Fruit fly (Drosophila melanogaster) whole organism, embryonic: ENCODE measurements around the gene CG13670.

Experiments used
- Adf1 ChIP-seq: fragments of 200-800 bp; sonication (Bioruptor generic); IDR thresholded peaks from 2 replicates; pipeline ENCODE4 v1.3.6; 2022; ENCODE audit warnings: missing biosample characterization, missing genetic modification characterization
- Asciz ChIP-seq: fragments of 200-800 bp; sonication (Bioruptor generic); optimal IDR thresholded peaks from 2 replicates; lab custom pipeline; 2017; ENCODE audit warnings: missing biosample characterization, mild to moderate bottlenecking, missing genetic modification characterization, missing genetic modification reagents
- Bgb ChIP-seq: fragments of 200-800 bp; sonication (Bioruptor generic); IDR thresholded peaks from 2 replicates; pipeline ENCODE4 v1.3.6; 2022; ENCODE audit warnings: missing biosample characterization, missing genetic modification characterization; ENCODE audit not compliant: partially characterized antibody
- BtbVII ChIP-seq: fragments of 200-800 bp; sonication (Bioruptor generic); optimal IDR thresholded peaks from 3 replicates; lab custom pipeline; 2017; ENCODE audit warnings: missing biosample characterization, mild to moderate bottlenecking, missing genetic modification characterization
- CG10209 ChIP-seq: fragments of 200-800 bp; sonication (Bioruptor generic); optimal IDR thresholded peaks from 3 replicates; lab custom pipeline; 2017; ENCODE audit warnings: missing biosample characterization, mild to moderate bottlenecking, missing genetic modification characterization, missing genetic modification reagents
- CG1024 ChIP-seq: fragments of 200-800 bp; sonication (Bioruptor generic); IDR thresholded peaks from 2 replicates; pipeline ENCODE4 v1.3.6; 2022; ENCODE audit warnings: missing biosample characterization, missing genetic modification characterization
- CG10959 ChIP-seq: fragments of 200-800 bp; sonication (Bioruptor generic); IDR thresholded peaks from 2 replicates; pipeline ENCODE4 v1.3.6; 2022; ENCODE audit warnings: missing biosample characterization, missing genetic modification characterization
- CG11456 ChIP-seq: fragments of 200-800 bp; sonication (Bioruptor generic); IDR thresholded peaks from 3 replicates; pipeline ENCODE4 v1.3.6; 2022; ENCODE audit warnings: missing biosample characterization, missing genetic modification characterization
- CG11504 ChIP-seq: fragments of 200-800 bp; sonication (Bioruptor generic); optimal IDR thresholded peaks from 3 replicates; lab custom pipeline; 2019; ENCODE audit warnings: missing biosample characterization, mild to moderate bottlenecking, missing genetic modification characterization, moderate library complexity
- CG12104 ChIP-seq: fragments of 200-800 bp; sonication (Bioruptor generic); optimal IDR thresholded peaks from 3 replicates; lab custom pipeline; 2016; ENCODE audit warnings: missing biosample characterization, missing genetic modification characterization
- CG15073 ChIP-seq: fragments of 200-800 bp; sonication (Bioruptor generic); optimal IDR thresholded peaks from 2 replicates; lab custom pipeline; 2016; ENCODE audit warnings: missing biosample characterization, missing genetic modification characterization
- CG15479 ChIP-seq: fragments of 200-800 bp; sonication (Bioruptor generic); optimal IDR thresholded peaks from 3 replicates; lab custom pipeline; 2019; ENCODE audit warnings: missing biosample characterization, mild to moderate bottlenecking, missing genetic modification characterization, moderate library complexity
- CG15514 ChIP-seq: fragments of 200-800 bp; sonication (Bioruptor generic); optimal IDR thresholded peaks from 3 replicates; lab custom pipeline; 2017; ENCODE audit warnings: missing biosample characterization, missing genetic modification characterization, mild to moderate bottlenecking, moderate library complexity, missing genetic modification reagents
- CG17612 ChIP-seq: fragments of 200-800 bp; sonication (Bioruptor generic); IDR thresholded peaks from 2 replicates; pipeline ENCODE4 v1.3.6; 2022; ENCODE audit warnings: missing biosample characterization, missing genetic modification characterization
- CG1792 ChIP-seq: fragments of 200-800 bp; sonication (Bioruptor generic); optimal IDR thresholded peaks from 2 replicates; lab custom pipeline; 2016; ENCODE audit warnings: missing biosample characterization, missing genetic modification characterization
- CG18599 ChIP-seq: fragments of 200-800 bp; sonication (Bioruptor generic); optimal IDR thresholded peaks from 3 replicates; lab custom pipeline; 2017; ENCODE audit warnings: missing biosample characterization, missing genetic modification characterization, mild to moderate bottlenecking, moderate library complexity, missing genetic modification reagents
- CG30020 ChIP-seq: fragments of 200-800 bp; optimal IDR thresholded peaks from 2 replicates; lab custom pipeline; 2019; ENCODE audit warnings: missing biosample characterization, mild to moderate bottlenecking, missing genetic modification characterization, moderate library complexity
- CG33557 ChIP-seq: fragments of 200-800 bp; sonication (Bioruptor generic); optimal IDR thresholded peaks from 2 replicates; lab custom pipeline; 2019; ENCODE audit warnings: missing biosample characterization, mild to moderate bottlenecking, missing genetic modification characterization, moderate library complexity
- CG3995 ChIP-seq: fragments of 200-800 bp; sonication (Bioruptor generic); optimal IDR thresholded peaks from 3 replicates; lab custom pipeline; 2016; ENCODE audit warnings: missing biosample characterization, missing genetic modification characterization
- CG42726 ChIP-seq: fragments of 200-800 bp; sonication (Bioruptor generic); IDR thresholded peaks from 2 replicates; pipeline ENCODE4 v1.3.6; 2022; ENCODE audit warnings: missing biosample characterization, missing genetic modification characterization; ENCODE audit not compliant: partially characterized antibody
- Ets97D ChIP-seq: fragments of 200-800 bp; sonication (Bioruptor generic); optimal IDR thresholded peaks from 3 replicates; lab custom pipeline; 2016; ENCODE audit warnings: missing biosample characterization, missing genetic modification characterization
- Mes4 ChIP-seq: fragments of 200-800 bp; sonication (Bioruptor generic); optimal IDR thresholded peaks from 2 replicates; lab custom pipeline; 2016; ENCODE audit warnings: missing biosample characterization, missing genetic modification characterization
- NK7.1 ChIP-seq: fragments of 200-800 bp; sonication (Bioruptor generic); optimal IDR thresholded peaks from 3 replicates; lab custom pipeline; 2016; ENCODE audit warnings: missing biosample characterization, missing genetic modification characterization
- Rx ChIP-seq: fragments of 200-800 bp; sonication (Bioruptor generic); IDR thresholded peaks from 2 replicates; pipeline ENCODE4 v1.3.6; 2022; ENCODE audit warnings: missing biosample characterization, missing genetic modification characterization
- Taf1 ChIP-seq: fragments of 200-800 bp; sonication (Bioruptor generic); IDR thresholded peaks from 2 replicates; pipeline ENCODE4 v1.3.6; 2022; ENCODE audit warnings: missing biosample characterization, missing genetic modification characterization
- abd-A ChIP-seq: fragments of 200-800 bp; sonication (Bioruptor generic); optimal IDR thresholded peaks from 3 replicates; lab custom pipeline; 2019; ENCODE audit warnings: missing biosample characterization, mild to moderate bottlenecking, missing genetic modification characterization, moderate library complexity
- bbx ChIP-seq: fragments of 200-800 bp; sonication (Bioruptor generic); IDR thresholded peaks from 2 replicates; pipeline ENCODE4 v1.3.6; 2022; ENCODE audit warnings: missing biosample characterization, missing genetic modification characterization; ENCODE audit not compliant: partially characterized antibody
- cad ChIP-seq: fragments of >200 bp; optimal IDR thresholded peaks from 2 replicates; lab custom pipeline; 2017; ENCODE audit warnings: missing biosample characterization, missing genetic modification characterization
- chm ChIP-seq: fragments of 200-800 bp; sonication (Bioruptor generic); IDR thresholded peaks from 2 replicates; pipeline ENCODE4 v1.3.6; 2022; ENCODE audit warnings: missing biosample characterization, missing genetic modification characterization
- croc ChIP-seq: fragments of 200-800 bp; sonication (Bioruptor generic); conservative IDR thresholded peaks from 3 replicates; pipeline ENCODE4 v1.3.6; 2022; ENCODE audit warnings: missing biosample characterization, missing genetic modification characterization
- dpn ChIP-seq, 2 experiments: fragments of 200-800 bp; sonication (Bioruptor generic); optimal IDR thresholded peaks; 3 replicates each; lab custom pipeline; 2016; ENCODE audit warnings: missing biosample characterization in 2 of 2, missing genetic modification characterization in 2 of 2
- ems ChIP-seq: fragments of 200-800 bp; sonication (Bioruptor generic); optimal IDR thresholded peaks from 3 replicates; lab custom pipeline; 2016; ENCODE audit warnings: missing biosample characterization, missing genetic modification characterization
- fd3F ChIP-seq: fragments of 200-800 bp; sonication (Bioruptor generic); optimal IDR thresholded peaks from 2 replicates; lab custom pipeline; 2018; ENCODE audit warnings: missing biosample characterization, mild to moderate bottlenecking, missing genetic modification characterization, moderate library complexity
- fru ChIP-seq: fragments of >200 bp; optimal IDR thresholded peaks from 2 replicates; lab custom pipeline; 2017
- lilli ChIP-seq: fragments of 200-800 bp; sonication (Bioruptor generic); optimal IDR thresholded peaks from 3 replicates; lab custom pipeline; 2016; ENCODE audit warnings: missing biosample characterization, missing genetic modification characterization
- nerfin-1 ChIP-seq: fragments of 200-800 bp; sonication (Bioruptor generic); optimal IDR thresholded peaks from 3 replicates; lab custom pipeline; 2019; ENCODE audit warnings: missing biosample characterization, mild to moderate bottlenecking, missing genetic modification characterization, moderate library complexity
- oc ChIP-seq: fragments of 200-800 bp; sonication (Bioruptor generic); optimal IDR thresholded peaks from 2 replicates; lab custom pipeline; 2018; ENCODE audit warnings: missing biosample characterization, mild to moderate bottlenecking, missing genetic modification characterization, moderate library complexity
- prd ChIP-seq, 3 experiments: fragments of >200 bp in 2 of 3; fragments of 200-800 bp in 1 of 3; sonication (Bioruptor generic) in 1 of 3; optimal IDR thresholded peaks in 2 of 3; IDR thresholded peaks in 1 of 3; 2 replicates in 2 of 3; 3 replicates in 1 of 3; pipeline versions ENCODE4 v1.3.6 to Lab custom; 2017 to 2022; ENCODE audit warnings: missing biosample characterization in 1 of 3, missing genetic modification characterization in 1 of 3
- pros ChIP-seq: fragments of 200-800 bp; sonication (Bioruptor generic); optimal IDR thresholded peaks from 3 replicates; lab custom pipeline; 2019; ENCODE audit warnings: missing biosample characterization, mild to moderate bottlenecking, missing genetic modification characterization, moderate library complexity
- pzg ChIP-seq: fragments of 200-800 bp; sonication (Bioruptor generic); optimal IDR thresholded peaks from 3 replicates; lab custom pipeline; 2018; ENCODE audit warnings: missing biosample characterization, mild to moderate bottlenecking, missing genetic modification characterization, moderate library complexity
- rib ChIP-seq: fragments of 200-800 bp; sonication (Bioruptor generic); IDR thresholded peaks from 2 replicates; pipeline ENCODE4 v1.3.6; 2022; ENCODE audit warnings: missing biosample characterization, missing genetic modification characterization
- ro ChIP-seq: fragments of 200-800 bp; sonication (Bioruptor generic); IDR thresholded peaks from 2 replicates; pipeline ENCODE4 v1.3.6; 2022; ENCODE audit warnings: missing biosample characterization, missing genetic modification characterization
- salm ChIP-seq: fragments of 200-800 bp; sonication (Bioruptor generic); optimal IDR thresholded peaks from 2 replicates; lab custom pipeline; 2018; ENCODE audit warnings: missing biosample characterization, mild to moderate bottlenecking, missing genetic modification characterization
- seq ChIP-seq: fragments of 200-800 bp; sonication (Bioruptor generic); IDR thresholded peaks from 2 replicates; pipeline ENCODE4 v1.3.6; 2022; ENCODE audit warnings: missing biosample characterization, missing genetic modification characterization
- tio ChIP-seq: fragments of 200-800 bp; sonication (Bioruptor generic); optimal IDR thresholded peaks from 2 replicates; lab custom pipeline; 2017; ENCODE audit warnings: missing biosample characterization, missing genetic modification characterization, inconsistent platforms
- twi ChIP-seq: fragments of 200-800 bp; optimal IDR thresholded peaks from 2 replicates; lab custom pipeline; 2019; ENCODE audit warnings: missing biosample characterization, mild to moderate bottlenecking, missing genetic modification characterization, moderate library complexity
- unpg ChIP-seq: fragments of 200-800 bp; sonication (Bioruptor generic); optimal IDR thresholded peaks from 3 replicates; lab custom pipeline; 2018; ENCODE audit warnings: missing biosample characterization, mild to moderate bottlenecking, missing genetic modification characterization, moderate library complexity
- vnd ChIP-seq: fragments of 200-800 bp; sonication (Bioruptor generic); IDR thresholded peaks from 3 replicates; pipeline ENCODE4 v1.3.6; 2022; ENCODE audit warnings: missing biosample characterization, missing genetic modification characterization; ENCODE audit not compliant: partially characterized antibody
- wdn ChIP-seq: fragments of 200-800 bp; sonication (Bioruptor generic); IDR thresholded peaks from 2 replicates; pipeline ENCODE4 v1.3.6; 2022; ENCODE audit warnings: missing biosample characterization, missing genetic modification characterization
- zfh2 ChIP-seq: fragments of 200-800 bp; sonication (Bioruptor generic); optimal IDR thresholded peaks from 2 replicates; lab custom pipeline; 2016; ENCODE audit warnings: missing biosample characterization, missing genetic modification characterization

CG13670 gene

DNA sequence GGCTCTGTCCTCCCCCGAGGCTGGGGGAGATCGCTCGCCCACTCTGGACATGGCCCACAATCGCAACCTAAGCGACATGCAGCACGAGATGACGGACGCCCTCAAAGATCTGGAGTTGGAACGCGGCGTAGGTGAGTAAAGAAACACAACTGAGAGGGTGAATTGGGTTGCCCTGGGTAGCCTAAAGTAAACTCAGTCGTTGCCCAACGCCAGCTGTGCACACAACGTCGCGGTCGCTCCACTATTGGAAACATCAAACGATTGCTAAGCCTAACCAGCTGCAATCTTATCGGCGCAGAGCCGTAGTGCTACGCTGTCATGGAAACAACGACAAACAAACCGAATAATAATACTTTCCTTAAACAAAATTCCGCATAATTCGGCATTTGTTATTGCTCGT lies 26.8 kb downstream of the CG13670 start (continued):
- TF ChIP-seq zfh2 (GFP tag; lab: Kevin White, UChicago) (no peak), Adf1 (GFP tag; lab: Robert Waterston, UW) (peak; percentile 9; the same call in 1 of the 2 replicates), CG30020 (tag; lab: Kevin White, UChicago) (no peak), prd (optimal IDR thresholded peaks at IDR 0.05; lab: Kevin White, UChicago) (no peak), prd (GFP tag; IDR thresholded peaks at IDR 0.05; lab: Robert Waterston, UW) (no peak), CG33557 (no peak), CG15479 (GFP tag; lab: Kevin White, UChicago) (no peak), fru (lab: Kevin White, UChicago) (no peak), croc (no peak), pros (GFP tag; lab: Kevin White, UChicago) (no peak), lilli (GFP tag; lab: Kevin White, UChicago) (no peak), chm (peak; percentile 55), CG15073 (GFP tag; lab: Kevin White, UChicago) (no peak), vnd (GFP tag; lab: Robert Waterston, UW) (no peak), BtbVII (GFP tag; lab: Kevin White, UChicago) (no peak), nerfin-1 (no peak), NK7.1 (GFP tag; lab: Kevin White, UChicago) (no peak), ro (GFP tag; lab: Robert Waterston, UW) (no peak), Rx (GFP tag; lab: Robert Waterston, UW) (no peak), CG3995 (GFP tag; lab: Kevin White, UChicago) (no peak), Bgb (GFP tag; lab: Robert Waterston, UW) (no peak), Taf1 (GFP tag; lab: Robert Waterston, UW) (no peak), Mes4 (no peak), rib (GFP tag; lab: Robert Waterston, UW) (no peak), abd-A (tag; lab: Kevin White, UChicago) (no peak), wdn (GFP tag; lab: Robert Waterston, UW) (no peak), CG42726 (no peak), unpg (GFP tag; lab: Kevin White, UChicago) (no peak), oc (tag; lab: Kevin White, UChicago) (peak; percentile 23), CG17612 (GFP tag; lab: Robert Waterston, UW) (no peak), salm (tag; lab: Kevin White, UChicago) (no peak), CG10209 (GFP tag; lab: Kevin White, UChicago) (peak; percentile 50), tio (GFP tag; lab: Kevin White, UChicago) (no peak), CG12104 (no peak), CG15514 (GFP tag; lab: Kevin White, UChicago) (peak; percentile 64), twi (tag; lab: Kevin White, UChicago) (no peak), ems (GFP tag; lab: Kevin White, UChicago) (no peak), CG1792 (GFP tag; lab: Kevin White, UChicago) (no peak), CG11456 (GFP tag; lab: Robert Waterston, UW) (no peak), cad (no peak), Asciz (no peak), fd3F (GFP tag; lab: Kevin White, UChicago) (peak; percentile 17), bbx (GFP tag; lab: Robert Waterston, UW) (no peak), pzg (GFP tag; lab: Kevin White, UChicago) (no peak), CG1024 (GFP tag; lab: Robert Waterston, UW) (peak; percentile 39; the same call in 1 of the 2 replicates), CG18599 (GFP tag; lab: Kevin White, UChicago) (peak; percentile 51), CG11504 (tag; lab: Kevin White, UChicago) (no peak), CG10959 (GFP tag; lab: Robert Waterston, UW) (no peak), Ets97D (no peak), seq (GFP tag; lab: Robert Waterston, UW) (peak; percentile 50; the same call in 1 of the 2 replicates), dpn (GFP tag; optimal IDR thresholded peaks at IDR 0.05; lab: Kevin White, UChicago) (peak in 1 of 2 experiments; percentile 9)
